Fruit fly (Drosophila melanogaster) whole organism, embryonic: ENCODE results near the gene CG31287.
A peak's percentile ranks its signal among the peaks of the same experiment; 100 is the strongest.

Experiments used
- CG3407 ChIP-seq: fragments of 200-800 bp; sonication (Bioruptor generic); optimal IDR thresholded peaks from 2 replicates; lab custom pipeline; 2018; ENCODE audit warnings: missing biosample characterization, mild to moderate bottlenecking, missing genetic modification characterization
- Jarid2 ChIP-seq: fragments of 200-800 bp; sonication (Bioruptor generic); optimal IDR thresholded peaks from 3 replicates; lab custom pipeline; 2017; ENCODE audit warnings: mild to moderate bottlenecking, missing biosample characterization, missing genetic modification reagents, missing genetic modification characterization
- bsh ChIP-seq, 2 experiments: fragments of 200-800 bp; sonication (Bioruptor generic); optimal IDR thresholded peaks; 2 replicates each; lab custom pipeline; 2017 to 2018; ENCODE audit warnings: mild to moderate bottlenecking in 2 of 2, missing biosample characterization in 2 of 2, missing genetic modification characterization in 2 of 2, moderate library complexity in 1 of 2
- crol ChIP-seq: fragments of 200-800 bp; sonication (Bioruptor generic); IDR thresholded peaks from 2 replicates; pipeline ENCODE4 v1.3.6; 2022; ENCODE audit warnings: missing biosample characterization, missing genetic modification characterization

dm6 chr3R:16207074-16207609, 4.0 kb downstream of the CG31287 start:
- TF ChIP-seq crol (GFP tag; lab: Robert Waterston, UW) (peak; percentile 87), Jarid2 (no peak), CG3407 (GFP tag; lab: Kevin White, UChicago) (no peak), bsh (GFP tag; optimal IDR thresholded peaks at IDR 0.05; lab: Kevin White, UChicago) (no peak)
